Fruit fly (Drosophila melanogaster) whole organism, adult: ENCODE measurements around the gene Sfp24Ba.
A peak's percentile ranks its signal among the peaks of the same experiment; 100 is the strongest.

Source experiments
- CG11617 ChIP-seq: fragments of 200-800 bp; sonication (Bioruptor generic); optimal IDR thresholded peaks from 2 replicates; lab custom pipeline; 2017; ENCODE audit warnings: mild to moderate bottlenecking, missing biosample characterization, missing genetic modification reagents, missing genetic modification characterization
- CG12768 ChIP-seq: fragments of 200-800 bp; sonication (Bioruptor generic); optimal IDR thresholded peaks from 2 replicates; lab custom pipeline; 2017; ENCODE audit warnings: missing biosample characterization, missing genetic modification characterization, mild to moderate bottlenecking, moderate library complexity, missing genetic modification reagents
- CG14711 ChIP-seq: fragments of 200-800 bp; sonication (Bioruptor generic); optimal IDR thresholded peaks from 2 replicates; lab custom pipeline; 2018; ENCODE audit warnings: missing biosample characterization, mild to moderate bottlenecking, missing genetic modification characterization, moderate library complexity
- CG1620 ChIP-seq: fragments of 200-800 bp; sonication (Bioruptor generic); optimal IDR thresholded peaks from 2 replicates; lab custom pipeline; 2016; ENCODE audit warnings: missing biosample characterization, missing genetic modification characterization
- CG33017 ChIP-seq: fragments of 200-800 bp; sonication (Bioruptor generic); optimal IDR thresholded peaks from 2 replicates; lab custom pipeline; 2018; ENCODE audit warnings: missing biosample characterization, mild to moderate bottlenecking, missing genetic modification characterization, moderate library complexity
- CG5204 ChIP-seq: fragments of 200-800 bp; sonication (Bioruptor generic); optimal IDR thresholded peaks from 2 replicates; lab custom pipeline; 2016; ENCODE audit warnings: missing biosample characterization, missing genetic modification characterization
- CG7045 ChIP-seq: fragments of 200-800 bp; sonication (Bioruptor generic); optimal IDR thresholded peaks from 2 replicates; lab custom pipeline; 2017; ENCODE audit warnings: missing biosample characterization, mild to moderate bottlenecking, missing genetic modification characterization
- CG7101 ChIP-seq: fragments of 200-800 bp; sonication (Bioruptor generic); optimal IDR thresholded peaks from 2 replicates; lab custom pipeline; 2018; ENCODE audit warnings: missing biosample characterization, mild to moderate bottlenecking, missing genetic modification characterization, moderate library complexity
- Clk ChIP-seq: fragments of 200-800 bp; sonication (Bioruptor generic); optimal IDR thresholded peaks from 2 replicates; lab custom pipeline; 2017; ENCODE audit warnings: missing biosample characterization, missing genetic modification characterization
- Crg-1 ChIP-seq: fragments of 200-800 bp; sonication (Bioruptor generic); optimal IDR thresholded peaks from 2 replicates; lab custom pipeline; 2016; ENCODE audit warnings: missing biosample characterization, missing genetic modification characterization
- Hr96 ChIP-seq: fragments of 200-800 bp; sonication (Bioruptor generic); optimal IDR thresholded peaks from 2 replicates; lab custom pipeline; 2016; ENCODE audit warnings: missing biosample characterization, missing genetic modification characterization
- Mnt ChIP-seq: fragments of 200-800 bp; sonication (Bioruptor generic); optimal IDR thresholded peaks from 2 replicates; lab custom pipeline; 2016; ENCODE audit warnings: missing biosample characterization, mild to moderate bottlenecking, missing genetic modification characterization
- bab1 ChIP-seq: fragments of 200-800 bp; sonication (Bioruptor generic); optimal IDR thresholded peaks from 3 replicates; lab custom pipeline; 2019; ENCODE audit warnings: missing biosample characterization, mild to moderate bottlenecking, missing genetic modification characterization, moderate library complexity
- cic ChIP-seq: fragments of 200-800 bp; sonication (Bioruptor generic); optimal IDR thresholded peaks from 2 replicates; lab custom pipeline; 2017; ENCODE audit warnings: missing biosample characterization, mild to moderate bottlenecking, missing genetic modification characterization, moderate library complexity
- cnc ChIP-seq, 2 experiments: fragments of >200 bp; optimal IDR thresholded peaks; 2 replicates each; lab custom pipeline; 2017
- kay ChIP-seq: fragments of 200-800 bp; sonication (Bioruptor generic); peaks from one replicate; lab custom pipeline; 2016; ENCODE audit warnings: missing biosample characterization, missing genetic modification characterization, borderline replicate concordance
- ovo ChIP-seq: fragments of 200-800 bp; sonication (Bioruptor generic); optimal IDR thresholded peaks from 2 replicates; lab custom pipeline; 2016; ENCODE audit warnings: missing biosample characterization, missing genetic modification characterization
- pad ChIP-seq: fragments of 200-800 bp; sonication (Bioruptor generic); optimal IDR thresholded peaks from 3 replicates; lab custom pipeline; 2017; ENCODE audit warnings: missing biosample characterization, missing genetic modification characterization, mild to moderate bottlenecking, moderate library complexity, missing genetic modification reagents
- tj ChIP-seq: fragments of 200-800 bp; sonication (Bioruptor generic); optimal IDR thresholded peaks from 3 replicates; lab custom pipeline; 2017; ENCODE audit warnings: missing biosample characterization, mild to moderate bottlenecking, missing genetic modification characterization, moderate library complexity
- toe ChIP-seq: fragments of 200-800 bp; sonication (Bioruptor generic); optimal IDR thresholded peaks from 2 replicates; lab custom pipeline; 2016; ENCODE audit warnings: missing biosample characterization, missing genetic modification characterization

Gene Sfp24Ba

dm6 chr2L:3668451-3668850 is at the start of gene Sfp24Ba:
Gene Sfp24Ba (minus strand): TSS chr2L:3668551.
- TF ChIP-seq CG14711 (tag; lab: Kevin White, UChicago) (no peak), ovo (GFP tag; lab: Kevin White, UChicago) (no peak), Hr96 (GFP tag; lab: Kevin White, UChicago) (no peak), CG33017 (tag; lab: Kevin White, UChicago) (no peak), cnc (optimal IDR thresholded peaks at IDR 0.05; lab: Kevin White, UChicago) (no peak), tj (no peak), pad (GFP tag; lab: Kevin White, UChicago) (no peak), CG1620 (GFP tag; lab: Kevin White, UChicago) (no peak), cic (GFP tag; lab: Kevin White, UChicago) (no peak), Mnt (GFP tag; lab: Kevin White, UChicago) (no peak), toe (no peak), Crg-1 (GFP tag; lab: Kevin White, UChicago) (no peak), kay (GFP tag; lab: Kevin White, UChicago) (no peak), CG12768 (GFP tag; lab: Kevin White, UChicago) (no peak), Clk (no peak)

- no peak for TF ChIP-seq cic (GFP tag; lab: Kevin White, UChicago)
- TF ChIP-seq ovo (GFP tag; lab: Kevin White, UChicago) = no peak
- no peak for TF ChIP-seq CG5204 (GFP tag; lab: Kevin White, UChicago)
- no peak for TF ChIP-seq pad (GFP tag; lab: Kevin White, UChicago)
- no peak for TF ChIP-seq toe
- no peak for TF ChIP-seq CG7045
- no peak for TF ChIP-seq CG12768 (GFP tag; lab: Kevin White, UChicago)
- TF ChIP-seq bab1 (GFP tag; lab: Kevin White, UChicago) = no peak
- no peak for TF ChIP-seq CG33017 (tag; lab: Kevin White, UChicago)
- no peak for TF ChIP-seq CG1620 (GFP tag; lab: Kevin White, UChicago)
- TF ChIP-seq Clk = no peak
- TF ChIP-seq kay (GFP tag; lab: Kevin White, UChicago) = no peak
- TF ChIP-seq Hr96 (GFP tag; lab: Kevin White, UChicago) = no peak
- no peak for TF ChIP-seq CG11617 (GFP tag; lab: Kevin White, UChicago)
- no peak for TF ChIP-seq Crg-1 (GFP tag; lab: Kevin White, UChicago)
- TF ChIP-seq CG7101 (tag; lab: Kevin White, UChicago) = no peak
These were observed 49.4 kb upstream of the Sfp24Ba start, which contains the start of the genes lectin-24A and Shaw for dm6 chr2L:3717673-3718235. Gene lectin-24A (minus strand): TSS chr2L:3717773. Gene Shaw (plus strand): TSS chr2L:3718185.

dm6 chr2L:3713545-3714156 is 45.3 kb upstream of the Sfp24Ba start:
- TF ChIP-seq Crg-1 (GFP tag; lab: Kevin White, UChicago) (no peak), toe (no peak), CG7101 (tag; lab: Kevin White, UChicago) (no peak), bab1 (GFP tag; lab: Kevin White, UChicago) (no peak), pad (GFP tag; lab: Kevin White, UChicago) (no peak), tj (no peak), CG11617 (GFP tag; lab: Kevin White, UChicago) (no peak), CG33017 (tag; lab: Kevin White, UChicago) (no peak), CG1620 (GFP tag; lab: Kevin White, UChicago) (no peak)

dm6 chr2L:3712949-3713416 is 44.6 kb upstream of the Sfp24Ba start, which contains the start of the genes CG31955 and CG2818:
Gene CG31955 (minus strand): TSS chr2L:3713105.
Gene CG2818 (plus strand): TSS chr2L:3713360.
- TF ChIP-seq CG14711 (tag; lab: Kevin White, UChicago) = peak; percentile 29
- TF ChIP-seq cnc (optimal IDR thresholded peaks at IDR 0.05; lab: Kevin White, UChicago) = no peak
- peak; percentile 15 for TF ChIP-seq CG11617 (GFP tag; lab: Kevin White, UChicago)
- TF ChIP-seq toe = peak; percentile 36
- TF ChIP-seq kay (GFP tag; lab: Kevin White, UChicago) = peak; percentile 96
- TF ChIP-seq Clk = no peak
- TF ChIP-seq Hr96 (GFP tag; lab: Kevin White, UChicago) = peak; percentile 52
- TF ChIP-seq Crg-1 (GFP tag; lab: Kevin White, UChicago) = no peak
- TF ChIP-seq CG33017 (tag; lab: Kevin White, UChicago) = no peak
- TF ChIP-seq CG12768 (GFP tag; lab: Kevin White, UChicago) = no peak
- TF ChIP-seq bab1 (GFP tag; lab: Kevin White, UChicago) = no peak
- no peak for TF ChIP-seq CG7045
- peak; percentile 35 for TF ChIP-seq tj
- peak; percentile 31 for TF ChIP-seq ovo (GFP tag; lab: Kevin White, UChicago)
- TF ChIP-seq pad (GFP tag; lab: Kevin White, UChicago) = peak; percentile 95
- no peak for TF ChIP-seq Mnt (GFP tag; lab: Kevin White, UChicago)
- TF ChIP-seq CG5204 (GFP tag; lab: Kevin White, UChicago) = peak; percentile 55
- peak; percentile 6 for TF ChIP-seq CG1620 (GFP tag; lab: Kevin White, UChicago)
- no peak for TF ChIP-seq cic (GFP tag; lab: Kevin White, UChicago)
- TF ChIP-seq CG7101 (tag; lab: Kevin White, UChicago) = no peak

- peak; percentile 32 for TF ChIP-seq bab1 (GFP tag; lab: Kevin White, UChicago)
- no peak for TF ChIP-seq CG7045
- peak; percentile 90 for TF ChIP-seq CG14711 (tag; lab: Kevin White, UChicago)
- no peak for TF ChIP-seq toe
- TF ChIP-seq Hr96 (GFP tag; lab: Kevin White, UChicago) = no peak
- no peak for TF ChIP-seq CG12768 (GFP tag; lab: Kevin White, UChicago)
- TF ChIP-seq CG1620 (GFP tag; lab: Kevin White, UChicago) = peak; percentile 16
- peak; percentile 87 for TF ChIP-seq kay (GFP tag; lab: Kevin White, UChicago)
- TF ChIP-seq pad (GFP tag; lab: Kevin White, UChicago) = peak; percentile 1
These were observed 43.3 kb upstream of the Sfp24Ba start, which contains the start of gene cutlet for dm6 chr2L:3711665-3712064. Gene cutlet (minus strand): TSS chr2L:3711748.
